Worm (Caenorhabditis elegans) whole organism, L2 larva: ENCODE results near the gene F49E12.10.

ENCODE experiments used
- Y55F3AM.14 ChIP-seq: fragments of 200-800 bp; sonication (Bioruptor generic); optimal IDR thresholded peaks from 2 replicates; lab custom pipeline; 2018; ENCODE audit warnings: mild to moderate bottlenecking, missing genetic modification characterization, missing compliant biosample characterization
- ama-1 ChIP-seq: fragments of 150-350 bp; optimal IDR thresholded peaks from 2 replicates; lab custom pipeline; 2018; ENCODE audit warnings: inconsistent platforms
- ceh-16 ChIP-seq: fragments of 150-350 bp; optimal IDR thresholded peaks from 2 replicates; lab custom pipeline; 2014; ENCODE audit warnings: missing biosample characterization, missing genetic modification characterization
- ceh-82 ChIP-seq: fragments of 150-350 bp; optimal IDR thresholded peaks from 2 replicates; lab custom pipeline; 2014; ENCODE audit warnings: missing biosample characterization, missing genetic modification characterization
- dmd-4 ChIP-seq: sonication (generic microtip); optimal IDR thresholded peaks from 2 replicates; lab custom pipeline; 2017; ENCODE audit warnings: missing biosample characterization, missing genetic modification characterization
- lin-39 ChIP-seq: fragments of 150-350 bp; optimal IDR thresholded peaks from 2 replicates; lab custom pipeline; 2014; ENCODE audit warnings: missing biosample characterization, missing genetic modification reagents, missing genetic modification characterization
- mbf-1 ChIP-seq: sonication (generic microtip); optimal IDR thresholded peaks from 2 replicates; lab custom pipeline; 2017; ENCODE audit warnings: missing biosample characterization, missing genetic modification characterization
- nhr-12 ChIP-seq: fragments of 150-350 bp; optimal IDR thresholded peaks from 2 replicates; lab custom pipeline; 2014; ENCODE audit warnings: missing biosample characterization, missing genetic modification characterization
- nhr-21 ChIP-seq: fragments of 150-350 bp; optimal IDR thresholded peaks from 2 replicates; lab custom pipeline; 2014; ENCODE audit warnings: missing biosample characterization, missing genetic modification characterization
- nhr-23 ChIP-seq: fragments of 150-350 bp; optimal IDR thresholded peaks from 2 replicates; lab custom pipeline; 2014; ENCODE audit warnings: missing biosample characterization, missing genetic modification reagents, missing genetic modification characterization
- unc-55 ChIP-seq: fragments of 150-350 bp; sonication (generic microtip); optimal IDR thresholded peaks from 3 replicates; lab custom pipeline; 2014; ENCODE audit warnings: missing biosample characterization, missing genetic modification reagents, missing genetic modification characterization
- zag-1 ChIP-seq: fragments of 150-350 bp; optimal IDR thresholded peaks from 2 replicates; lab custom pipeline; 2014; ENCODE audit warnings: missing biosample characterization, missing genetic modification characterization
- ztf-11 ChIP-seq: sonication (generic microtip); optimal IDR thresholded peaks from 2 replicates; lab custom pipeline; 2017; ENCODE audit warnings: missing biosample characterization, missing genetic modification characterization
- ztf-4 ChIP-seq: fragments of 150-350 bp; optimal IDR thresholded peaks from 2 replicates; lab custom pipeline; 2014; ENCODE audit warnings: missing biosample characterization, missing genetic modification characterization

DNA sequence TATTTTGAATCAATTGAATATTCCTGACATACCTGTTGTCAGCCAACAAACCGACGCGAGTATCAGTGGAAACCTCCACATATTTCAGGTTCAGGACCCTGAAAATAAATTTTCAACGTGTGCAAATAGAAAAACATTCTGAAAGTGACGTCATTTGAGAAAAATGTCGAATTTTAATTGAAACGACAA, 37.8 kb downstream of the F49E12.10 start, which contains the start of gene F14E5.2:
- TF ChIP-seq ceh-82: no peak
- no peak for TF ChIP-seq nhr-12 (tag; lab: Kevin White, UChicago)
- TF ChIP-seq ztf-4 (tag; lab: Kevin White, UChicago): no peak
- TF ChIP-seq lin-39 (tag; lab: Kevin White, UChicago): no peak
- TF ChIP-seq ztf-11 (tag; lab: Kevin White, UChicago): no peak
- no peak for TF ChIP-seq unc-55
- TF ChIP-seq dmd-4 (tag; lab: Kevin White, UChicago): no peak
- no peak for TF ChIP-seq Y55F3AM.14 (GFP tag; lab: Kevin White, UChicago)
- no peak for TF ChIP-seq nhr-21 (tag; lab: Kevin White, UChicago)
- no peak for TF ChIP-seq ama-1 (lab: Kevin White, UChicago)
- TF ChIP-seq ceh-16 (tag; lab: Kevin White, UChicago): no peak
- no peak for TF ChIP-seq zag-1 (tag; lab: Kevin White, UChicago)
- no peak for TF ChIP-seq nhr-23 (tag; lab: Kevin White, UChicago)
- no peak for TF ChIP-seq mbf-1 (tag; lab: Kevin White, UChicago)
